Fruit fly (Drosophila melanogaster): ENCODE measurements around the gene Or33c.

DNA sequence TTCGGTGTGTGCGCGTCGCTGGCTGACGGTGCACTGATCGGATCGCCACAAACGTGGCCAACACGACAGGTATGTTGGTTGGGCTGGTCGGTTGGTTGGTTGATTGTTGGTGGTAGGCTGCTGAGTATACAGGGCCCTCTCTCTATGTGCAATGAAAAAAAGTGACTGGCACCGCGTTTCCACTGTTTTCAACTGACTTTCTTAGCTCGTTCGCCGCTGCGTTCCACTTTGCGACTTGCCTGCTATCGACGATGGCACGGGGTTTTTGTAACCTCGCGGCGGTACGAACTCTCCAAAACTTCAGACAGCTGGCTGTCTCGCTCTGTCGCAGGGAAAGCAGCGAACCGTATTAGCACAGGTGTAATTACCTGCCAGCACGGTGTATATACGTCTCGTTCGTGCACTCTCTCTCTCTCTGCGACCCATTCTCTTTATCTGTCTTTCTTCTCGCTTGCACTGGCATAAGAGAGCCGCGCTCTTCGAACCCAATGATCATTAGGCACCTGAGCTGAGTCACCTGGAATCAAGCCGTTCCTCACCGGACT lies 33.2 kb downstream of the Or33c start:
- TF ChIP-seq CG7357 (GFP tag; IDR thresholded peaks at IDR 0.05) (no peak), shn (GFP tag; optimal IDR thresholded peaks at IDR 0.05) (no peak), h (optimal IDR thresholded peaks at IDR 0.05) (no peak), CG3726 (GFP tag; IDR thresholded peaks at IDR 0.05) (peak; percentile 66; the same call in 1 of the 3 replicates), ewg (GFP tag; optimal IDR thresholded peaks at IDR 0.05) (no peak), CG10654 (GFP tag; optimal IDR thresholded peaks at IDR 0.05) (no peak), CG14860 (GFP tag; IDR thresholded peaks at IDR 0.05; ENCODE audit: partially characterized antibody) (0 out of 3 replicates have a peak, but pooled peaks have one; percentile 33), CG4328 (GFP tag; optimal IDR thresholded peaks at IDR 0.05) (no peak), CG6854 (GFP tag; optimal IDR thresholded peaks at IDR 0.05) (peak; percentile 5), sob (GFP tag; IDR thresholded peaks at IDR 0.05) (peak; percentile 35; the same call in 1 of the 2 replicates), CG31224 (GFP tag; IDR thresholded peaks at IDR 0.05) (no peak), CG12155 (GFP tag; optimal IDR thresholded peaks at IDR 0.05) (no peak)

Data from whole organism, embryonic.